Fruit fly (Drosophila melanogaster) whole organism, embryonic: ENCODE data around the gene CG11456.

ENCODE experiments used
- Atf-2 ChIP-seq: fragments of 200-800 bp; sonication (Bioruptor generic); optimal IDR thresholded peaks from 2 replicates; lab custom pipeline; 2016; ENCODE audit warnings: missing biosample characterization, missing genetic modification characterization
- Bgb ChIP-seq: fragments of 200-800 bp; sonication (Bioruptor generic); IDR thresholded peaks from 2 replicates; pipeline ENCODE4 v1.3.6; 2022; ENCODE audit warnings: missing biosample characterization, missing genetic modification characterization; ENCODE audit not compliant: partially characterized antibody
- CG10274 ChIP-seq: fragments of 200-800 bp; sonication (Bioruptor generic); optimal IDR thresholded peaks from 3 replicates; lab custom pipeline; 2017; ENCODE audit warnings: missing biosample characterization, mild to moderate bottlenecking, missing genetic modification characterization
- CG10462 ChIP-seq: fragments of 200-800 bp; sonication (Bioruptor generic); optimal IDR thresholded peaks from 2 replicates; lab custom pipeline; 2016; ENCODE audit warnings: missing biosample characterization, missing genetic modification characterization
- CG10565 ChIP-seq: fragments of 200-800 bp; sonication (Bioruptor generic); optimal IDR thresholded peaks from 3 replicates; lab custom pipeline; 2016; ENCODE audit warnings: missing biosample characterization, mild to moderate bottlenecking, missing genetic modification characterization
- CG11085 ChIP-seq: fragments of 200-800 bp; sonication (Bioruptor generic); IDR thresholded peaks from 2 replicates; pipeline ENCODE4 v1.3.6; 2022; ENCODE audit warnings: missing biosample characterization, missing genetic modification characterization
- CG11504 ChIP-seq: fragments of 200-800 bp; sonication (Bioruptor generic); optimal IDR thresholded peaks from 3 replicates; lab custom pipeline; 2019; ENCODE audit warnings: missing biosample characterization, mild to moderate bottlenecking, missing genetic modification characterization, moderate library complexity
- CG12769 ChIP-seq: fragments of 200-800 bp; sonication (Bioruptor generic); optimal IDR thresholded peaks from 2 replicates; lab custom pipeline; 2019; ENCODE audit warnings: missing biosample characterization, mild to moderate bottlenecking, missing genetic modification characterization, moderate library complexity
- CG13624 ChIP-seq: fragments of 200-800 bp; sonication (Bioruptor generic); optimal IDR thresholded peaks from 2 replicates; lab custom pipeline; 2016; ENCODE audit warnings: missing biosample characterization, missing genetic modification characterization
- CG1529 ChIP-seq: fragments of 200-800 bp; sonication (Bioruptor generic); optimal IDR thresholded peaks from 3 replicates; lab custom pipeline; 2018; ENCODE audit warnings: missing biosample characterization, missing genetic modification characterization
- CG1602 ChIP-seq: fragments of 200-800 bp; sonication (Bioruptor generic); optimal IDR thresholded peaks from 3 replicates; lab custom pipeline; 2016; ENCODE audit warnings: missing biosample characterization, missing genetic modification characterization
- CG16863 ChIP-seq: fragments of 200-800 bp; sonication (Bioruptor generic); optimal IDR thresholded peaks from 3 replicates; lab custom pipeline; 2016; ENCODE audit warnings: missing biosample characterization, missing genetic modification characterization
- CG17186 ChIP-seq: fragments of 200-800 bp; sonication (Bioruptor generic); optimal IDR thresholded peaks from 3 replicates; lab custom pipeline; 2017; ENCODE audit warnings: missing biosample characterization, missing genetic modification reagents, missing genetic modification characterization
- CG17385 ChIP-seq: fragments of 200-800 bp; sonication (Bioruptor generic); optimal IDR thresholded peaks from 3 replicates; lab custom pipeline; 2018; ENCODE audit warnings: missing biosample characterization, mild to moderate bottlenecking, missing genetic modification characterization
- CG18262 ChIP-seq: fragments of 200-800 bp; optimal IDR thresholded peaks from 3 replicates; lab custom pipeline; 2019; ENCODE audit warnings: missing biosample characterization, mild to moderate bottlenecking, missing genetic modification characterization, moderate library complexity
- CG33557 ChIP-seq: fragments of 200-800 bp; sonication (Bioruptor generic); optimal IDR thresholded peaks from 2 replicates; lab custom pipeline; 2019; ENCODE audit warnings: missing biosample characterization, mild to moderate bottlenecking, missing genetic modification characterization, moderate library complexity
- CG3847 ChIP-seq: fragments of 200-800 bp; sonication (Bioruptor generic); IDR thresholded peaks from 2 replicates; pipeline ENCODE4 v1.3.6; 2022; ENCODE audit warnings: missing biosample characterization, missing genetic modification characterization
- CG5180 ChIP-seq: fragments of 200-800 bp; sonication (Bioruptor generic); optimal IDR thresholded peaks from 3 replicates; lab custom pipeline; 2017; ENCODE audit warnings: missing biosample characterization, missing genetic modification characterization, mild to moderate bottlenecking, moderate library complexity, missing genetic modification reagents
- CG7556 ChIP-seq: fragments of 200-800 bp; sonication (Bioruptor generic); optimal IDR thresholded peaks from 2 replicates; lab custom pipeline; 2017; ENCODE audit warnings: missing biosample characterization, mild to moderate bottlenecking, missing genetic modification characterization
- Doc2 ChIP-seq: fragments of 200-800 bp; sonication (Bioruptor generic); IDR thresholded peaks from 2 replicates; pipeline ENCODE4 v1.3.6; 2022; ENCODE audit warnings: missing biosample characterization, missing genetic modification characterization
- HLH3B ChIP-seq: fragments of 200-800 bp; sonication (Bioruptor generic); IDR thresholded peaks from 2 replicates; pipeline ENCODE4 v1.3.6; 2022; ENCODE audit warnings: missing biosample characterization, missing genetic modification characterization
- Jarid2 ChIP-seq: fragments of 200-800 bp; sonication (Bioruptor generic); optimal IDR thresholded peaks from 3 replicates; lab custom pipeline; 2017; ENCODE audit warnings: mild to moderate bottlenecking, missing biosample characterization, missing genetic modification reagents, missing genetic modification characterization
- Lim3 ChIP-seq: fragments of 200-800 bp; sonication (Bioruptor generic); IDR thresholded peaks from 2 replicates; pipeline ENCODE4 v1.3.6; 2022; ENCODE audit warnings: missing biosample characterization, missing genetic modification characterization
- NC2α ChIP-seq: fragments of 200-800 bp; sonication (Bioruptor generic); optimal IDR thresholded peaks from 2 replicates; lab custom pipeline; 2016; ENCODE audit warnings: missing biosample characterization, missing genetic modification characterization
- Nf-YB ChIP-seq: fragments of 200-800 bp; sonication (Bioruptor generic); optimal IDR thresholded peaks from 3 replicates; lab custom pipeline; 2019; ENCODE audit warnings: missing biosample characterization, mild to moderate bottlenecking, missing genetic modification characterization, moderate library complexity
- Oli ChIP-seq: fragments of 200-800 bp; sonication (Bioruptor generic); optimal IDR thresholded peaks from 2 replicates; lab custom pipeline; 2018; ENCODE audit warnings: missing biosample characterization, mild to moderate bottlenecking, missing genetic modification characterization, moderate library complexity
- PHDP ChIP-seq: fragments of 200-800 bp; sonication (Bioruptor generic); optimal IDR thresholded peaks from 3 replicates; lab custom pipeline; 2018; ENCODE audit warnings: missing biosample characterization, mild to moderate bottlenecking, missing genetic modification characterization, moderate library complexity
- Ssrp ChIP-seq: fragments of 200-800 bp; sonication (Bioruptor generic); optimal IDR thresholded peaks from 2 replicates; lab custom pipeline; 2018; ENCODE audit warnings: missing biosample characterization, mild to moderate bottlenecking, missing genetic modification characterization, moderate library complexity
- Stat92E ChIP-seq, 3 experiments: fragments of >200 bp in 2 of 3; fragments of 200-800 bp in 1 of 3; sonication (Bioruptor generic) in 1 of 3; optimal IDR thresholded peaks; 2 replicates each; lab custom pipeline; 2017 to 2019; ENCODE audit warnings: missing biosample characterization in 3 of 3, missing genetic modification characterization in 3 of 3, mild to moderate bottlenecking in 1 of 3, moderate library complexity in 1 of 3
- TFAM ChIP-seq: fragments of 200-800 bp; sonication (Bioruptor generic); optimal IDR thresholded peaks from 2 replicates; lab custom pipeline; 2017; ENCODE audit warnings: missing biosample characterization, missing genetic modification characterization, inconsistent platforms
- Tbp ChIP-seq: fragments of >200 bp; optimal IDR thresholded peaks from 2 replicates; lab custom pipeline; 2018; ENCODE audit warnings: missing biosample characterization, missing genetic modification characterization
- abd-A ChIP-seq: fragments of 200-800 bp; sonication (Bioruptor generic); optimal IDR thresholded peaks from 3 replicates; lab custom pipeline; 2019; ENCODE audit warnings: missing biosample characterization, mild to moderate bottlenecking, missing genetic modification characterization, moderate library complexity
- aop ChIP-seq: fragments of 200-800 bp; sonication (Bioruptor generic); IDR thresholded peaks from 2 replicates; pipeline ENCODE4 v1.3.6; 2022; ENCODE audit warnings: missing biosample characterization, missing genetic modification characterization
- br ChIP-seq: fragments of >200 bp; optimal IDR thresholded peaks from 2 replicates; lab custom pipeline; 2017
- caup ChIP-seq: fragments of 200-800 bp; sonication (Bioruptor generic); optimal IDR thresholded peaks from 3 replicates; lab custom pipeline; 2017; ENCODE audit warnings: missing biosample characterization, mild to moderate bottlenecking, missing genetic modification characterization, moderate library complexity; ENCODE audit not compliant: severe bottlenecking
- chif ChIP-seq, 2 experiments: fragments of 200-800 bp; sonication (Bioruptor generic); optimal IDR thresholded peaks; 3 replicates each; lab custom pipeline; 2016; ENCODE audit warnings: missing biosample characterization in 2 of 2, missing genetic modification characterization in 2 of 2
- ci ChIP-seq: fragments of 200-800 bp; sonication (Bioruptor generic); IDR thresholded peaks from 3 replicates; pipeline ENCODE4 v1.3.6; 2022; ENCODE audit warnings: missing biosample characterization, missing genetic modification characterization
- croc ChIP-seq: fragments of 200-800 bp; sonication (Bioruptor generic); conservative IDR thresholded peaks from 3 replicates; pipeline ENCODE4 v1.3.6; 2022; ENCODE audit warnings: missing biosample characterization, missing genetic modification characterization
- cwo ChIP-seq: fragments of 200-800 bp; sonication (Bioruptor generic); optimal IDR thresholded peaks from 3 replicates; lab custom pipeline; 2017; ENCODE audit warnings: missing biosample characterization, missing genetic modification characterization, mild to moderate bottlenecking, moderate library complexity, missing genetic modification reagents
- gcm2 ChIP-seq: fragments of 200-800 bp; sonication (Bioruptor generic); optimal IDR thresholded peaks from 2 replicates; lab custom pipeline; 2016; ENCODE audit warnings: missing biosample characterization, missing genetic modification characterization
- gem ChIP-seq: fragments of 200-800 bp; sonication (Bioruptor generic); optimal IDR thresholded peaks from 2 replicates; lab custom pipeline; 2019; ENCODE audit warnings: missing biosample characterization, mild to moderate bottlenecking, missing genetic modification characterization, moderate library complexity
- grn ChIP-seq: fragments of 200-800 bp; sonication (Bioruptor generic); optimal IDR thresholded peaks from 3 replicates; lab custom pipeline; 2017; ENCODE audit warnings: missing biosample characterization, missing genetic modification characterization
- gt ChIP-seq: fragments of 200-800 bp; sonication (Bioruptor generic); IDR thresholded peaks from 2 replicates; pipeline ENCODE4 v1.3.6; 2022; ENCODE audit warnings: missing biosample characterization, missing genetic modification characterization
- lbe ChIP-seq: fragments of 200-800 bp; sonication (Bioruptor generic); optimal IDR thresholded peaks from 2 replicates; lab custom pipeline; 2016; ENCODE audit warnings: missing biosample characterization, mild to moderate bottlenecking, missing genetic modification characterization
- sens ChIP-seq: fragments of 200-800 bp; sonication (Bioruptor generic); peaks from one replicate; lab custom pipeline; 2016; ENCODE audit warnings: missing biosample characterization, missing genetic modification characterization
- sisA ChIP-seq: fragments of 200-800 bp; sonication (Bioruptor generic); IDR thresholded peaks from 2 replicates; pipeline ENCODE4 v1.3.6; 2022; ENCODE audit warnings: missing biosample characterization, missing genetic modification characterization
- tio ChIP-seq: fragments of 200-800 bp; sonication (Bioruptor generic); optimal IDR thresholded peaks from 2 replicates; lab custom pipeline; 2017; ENCODE audit warnings: missing biosample characterization, missing genetic modification characterization, inconsistent platforms
- vvl ChIP-seq: fragments of 200-800 bp; sonication (Bioruptor generic); IDR thresholded peaks from 2 replicates; pipeline ENCODE4 v1.3.6; 2022; ENCODE audit warnings: missing biosample characterization, missing genetic modification characterization
- wor ChIP-seq: fragments of 200-800 bp; sonication (Bioruptor generic); IDR thresholded peaks from 2 replicates; pipeline ENCODE4 v1.3.6; 2022; ENCODE audit warnings: missing biosample characterization, missing genetic modification characterization

Gene CG11456

dm6 chr3L:20826950-20827910 lies 14.6 kb upstream of the CG11456 start:
- TF ChIP-seq Atf-2 (GFP tag; lab: Kevin White, UChicago) (no peak), Jarid2 (GFP tag; lab: Kevin White, UChicago) (no peak), sisA (GFP tag; lab: Robert Waterston, UW) (no peak), Nf-YB (GFP tag; lab: Kevin White, UChicago) (no peak), NC2α (GFP tag; lab: Kevin White, UChicago) (no peak), CG10565 (GFP tag; lab: Kevin White, UChicago) (no peak), CG33557 (no peak), gem (tag; lab: Kevin White, UChicago) (peak; percentile 47), vvl (GFP tag; lab: Robert Waterston, UW) (no peak), CG18262 (tag; lab: Kevin White, UChicago) (no peak), Stat92E (GFP tag; optimal IDR thresholded peaks at IDR 0.05; lab: Kevin White, UChicago) (no peak), CG11504 (tag; lab: Kevin White, UChicago) (no peak), Doc2 (GFP tag; lab: Robert Waterston, UW) (no peak), tio (peak; percentile 45), Ssrp (tag; lab: Kevin White, UChicago) (no peak), gcm2 (GFP tag; lab: Kevin White, UChicago) (no peak), CG17186 (GFP tag; lab: Kevin White, UChicago) (no peak), abd-A (tag; lab: Kevin White, UChicago) (no peak), PHDP (tag; lab: Kevin White, UChicago) (peak; percentile 21), CG10462 (GFP tag; lab: Kevin White, UChicago) (no peak), caup (GFP tag; lab: Kevin White, UChicago) (no peak), TFAM (GFP tag; lab: Kevin White, UChicago) (no peak), CG10274 (GFP tag; lab: Kevin White, UChicago) (no peak), CG12769 (tag; lab: Kevin White, UChicago) (peak; percentile 27), HLH3B (GFP tag; lab: Robert Waterston, UW) (no peak), CG1529 (no peak), CG5180 (no peak), cwo (peak; percentile 19), lbe (GFP tag; lab: Kevin White, UChicago) (no peak), CG7556 (GFP tag; lab: Kevin White, UChicago) (peak; percentile 16), Oli (tag; lab: Kevin White, UChicago) (peak; percentile 12), Tbp (no peak), Bgb (GFP tag; lab: Robert Waterston, UW) (no peak), gt (GFP tag; lab: Robert Waterston, UW) (no peak), chif (GFP tag; optimal IDR thresholded peaks at IDR 0.05; lab: Kevin White, UChicago) (no peak), CG13624 (GFP tag; lab: Kevin White, UChicago) (no peak), croc (GFP tag; lab: Robert Waterston, UW) (no peak), CG3847 (GFP tag; lab: Robert Waterston, UW) (no peak), sens (GFP tag; lab: Kevin White, UChicago) (peak; percentile 82), grn (no peak), ci (GFP tag; lab: Robert Waterston, UW) (no peak), CG11085 (GFP tag; lab: Robert Waterston, UW) (no peak), CG1602 (GFP tag; lab: Kevin White, UChicago) (no peak), CG16863 (GFP tag; lab: Kevin White, UChicago) (no peak), Lim3 (GFP tag; lab: Robert Waterston, UW) (no peak), CG17385 (GFP tag; lab: Kevin White, UChicago) (no peak), wor (GFP tag; lab: Robert Waterston, UW) (no peak), br (lab: Kevin White, UChicago) (no peak), aop (GFP tag; lab: Robert Waterston, UW) (no peak)
